Worm (Caenorhabditis elegans) whole organism, L2 larva: ENCODE results near the gene gpa-7.

Source experiments
- C34F6.9 ChIP-seq: fragments of 150-350 bp; optimal IDR thresholded peaks from 2 replicates; lab custom pipeline; 2014; ENCODE audit warnings: missing biosample characterization, missing genetic modification characterization
- F13H6.1 ChIP-seq: sonication (generic microtip); optimal IDR thresholded peaks from 2 replicates; lab custom pipeline; 2016; ENCODE audit warnings: missing genetic modification characterization, missing compliant biosample characterization
- R02D3.7 ChIP-seq: fragments of 150-350 bp; optimal IDR thresholded peaks from 2 replicates; lab custom pipeline; 2014; ENCODE audit warnings: missing biosample characterization, missing genetic modification characterization
- Y55F3AM.14 ChIP-seq: fragments of 200-800 bp; sonication (Bioruptor generic); optimal IDR thresholded peaks from 2 replicates; lab custom pipeline; 2018; ENCODE audit warnings: mild to moderate bottlenecking, missing genetic modification characterization, missing compliant biosample characterization
- alr-1 ChIP-seq: fragments of 150-350 bp; optimal IDR thresholded peaks from 2 replicates; lab custom pipeline; 2014; ENCODE audit warnings: missing biosample characterization, missing genetic modification characterization
- aly-2 ChIP-seq: fragments of 150-350 bp; optimal IDR thresholded peaks from 2 replicates; lab custom pipeline; 2014; ENCODE audit warnings: missing biosample characterization, missing genetic modification characterization
- ama-1 ChIP-seq: fragments of 150-350 bp; optimal IDR thresholded peaks from 2 replicates; lab custom pipeline; 2018; ENCODE audit warnings: inconsistent platforms
- blmp-1 ChIP-seq: sonication (generic microtip); optimal IDR thresholded peaks from 2 replicates; lab custom pipeline; 2017; ENCODE audit warnings: missing genetic modification characterization, mild to moderate bottlenecking, missing compliant biosample characterization, antibody characterized with exemption, moderate library complexity; ENCODE audit not compliant: insufficient read depth
- ceh-16 ChIP-seq: fragments of 150-350 bp; optimal IDR thresholded peaks from 2 replicates; lab custom pipeline; 2014; ENCODE audit warnings: missing biosample characterization, missing genetic modification characterization
- ceh-82 ChIP-seq: fragments of 150-350 bp; optimal IDR thresholded peaks from 2 replicates; lab custom pipeline; 2014; ENCODE audit warnings: missing biosample characterization, missing genetic modification characterization
- crh-2 ChIP-seq: sonication (generic microtip); optimal IDR thresholded peaks from 2 replicates; lab custom pipeline; 2017; ENCODE audit warnings: missing biosample characterization, missing genetic modification characterization
- dmd-4 ChIP-seq: sonication (generic microtip); optimal IDR thresholded peaks from 2 replicates; lab custom pipeline; 2017; ENCODE audit warnings: missing biosample characterization, missing genetic modification characterization
- egl-27 ChIP-seq: sonication (generic microtip); optimal IDR thresholded peaks from 3 replicates; lab custom pipeline; 2017; ENCODE audit warnings: missing biosample characterization, missing genetic modification reagents, missing genetic modification characterization
- elt-1 ChIP-seq: fragments of 150-350 bp; optimal IDR thresholded peaks from 2 replicates; lab custom pipeline; 2014; ENCODE audit warnings: missing biosample characterization, missing genetic modification characterization
- elt-3 ChIP-seq: sonication (generic microtip); optimal IDR thresholded peaks from 2 replicates; lab custom pipeline; 2017; ENCODE audit warnings: missing biosample characterization, missing genetic modification characterization
- fos-1 ChIP-seq: fragments of 150-350 bp; optimal IDR thresholded peaks from 2 replicates; lab custom pipeline; 2014; ENCODE audit warnings: missing biosample characterization, missing genetic modification characterization
- gmeb-1 ChIP-seq: fragments of 150-350 bp; optimal IDR thresholded peaks from 2 replicates; lab custom pipeline; 2014; ENCODE audit warnings: missing biosample characterization, missing genetic modification characterization
- lin-11 ChIP-seq: fragments of 150-350 bp; sonication (generic microtip); optimal IDR thresholded peaks from 2 replicates; lab custom pipeline; 2014; ENCODE audit warnings: missing biosample characterization, missing genetic modification characterization, inconsistent platforms, mixed read lengths
- lin-39 ChIP-seq: fragments of 150-350 bp; optimal IDR thresholded peaks from 2 replicates; lab custom pipeline; 2014; ENCODE audit warnings: missing biosample characterization, missing genetic modification reagents, missing genetic modification characterization
- lsy-2 ChIP-seq, 2 experiments: fragments of 150-350 bp in 1 of 2; sonication (generic microtip) in 1 of 2; optimal IDR thresholded peaks; 2 replicates each; lab custom pipeline; 2014 to 2017; ENCODE audit warnings: missing biosample characterization in 2 of 2, missing genetic modification characterization in 2 of 2
- mab-5 ChIP-seq: fragments of 150-350 bp; optimal IDR thresholded peaks from 2 replicates; lab custom pipeline; 2014; ENCODE audit warnings: missing biosample characterization, missing genetic modification characterization
- mbf-1 ChIP-seq: sonication (generic microtip); optimal IDR thresholded peaks from 2 replicates; lab custom pipeline; 2017; ENCODE audit warnings: missing biosample characterization, missing genetic modification characterization
- mdl-1 ChIP-seq, 2 experiments: fragments of 150-350 bp in 1 of 2; sonication (generic microtip) in 1 of 2; optimal IDR thresholded peaks; 2 replicates each; lab custom pipeline; 2017; ENCODE audit warnings: missing biosample characterization in 2 of 2, missing genetic modification characterization in 2 of 2
- nhr-10 ChIP-seq: sonication (generic microtip); optimal IDR thresholded peaks from 2 replicates; lab custom pipeline; 2017; ENCODE audit warnings: missing biosample characterization, missing genetic modification characterization
- nhr-129 ChIP-seq: fragments of 150-350 bp; optimal IDR thresholded peaks from 2 replicates; lab custom pipeline; 2014; ENCODE audit warnings: missing biosample characterization, missing genetic modification characterization
- nhr-21 ChIP-seq: fragments of 150-350 bp; optimal IDR thresholded peaks from 2 replicates; lab custom pipeline; 2014; ENCODE audit warnings: missing biosample characterization, missing genetic modification characterization
- nhr-23 ChIP-seq: fragments of 150-350 bp; optimal IDR thresholded peaks from 2 replicates; lab custom pipeline; 2014; ENCODE audit warnings: missing biosample characterization, missing genetic modification reagents, missing genetic modification characterization
- nhr-25 ChIP-seq: fragments of 150-350 bp; sonication (generic microtip); optimal IDR thresholded peaks from 3 replicates; lab custom pipeline; 2014; ENCODE audit warnings: missing biosample characterization, missing genetic modification characterization
- nhr-6 ChIP-seq: fragments of 150-350 bp; optimal IDR thresholded peaks from 2 replicates; lab custom pipeline; 2014; ENCODE audit warnings: missing biosample characterization, missing genetic modification characterization
- peb-1 ChIP-seq: fragments of 150-350 bp; optimal IDR thresholded peaks from 2 replicates; lab custom pipeline; 2014; ENCODE audit warnings: missing biosample characterization, missing genetic modification characterization
- sem-4 ChIP-seq: fragments of 150-350 bp; optimal IDR thresholded peaks from 2 replicates; lab custom pipeline; 2014; ENCODE audit warnings: missing biosample characterization, missing genetic modification reagents, missing genetic modification characterization
- sma-3 ChIP-seq: sonication (generic microtip); optimal IDR thresholded peaks from 2 replicates; lab custom pipeline; 2016; ENCODE audit warnings: missing genetic modification reagents, missing genetic modification characterization, missing compliant biosample characterization
- sma-9 ChIP-seq, 2 experiments: fragments of 150-350 bp in 1 of 2; sonication (generic microtip) in 1 of 2; optimal IDR thresholded peaks; 2 replicates each; lab custom pipeline; 2014 to 2016; ENCODE audit warnings: missing genetic modification characterization in 2 of 2, mild to moderate bottlenecking in 1 of 2, missing biosample characterization in 1 of 2, missing compliant biosample characterization in 1 of 2, missing genetic modification reagents in 1 of 2, moderate library complexity in 1 of 2
- unc-55 ChIP-seq: fragments of 150-350 bp; sonication (generic microtip); optimal IDR thresholded peaks from 3 replicates; lab custom pipeline; 2014; ENCODE audit warnings: missing biosample characterization, missing genetic modification reagents, missing genetic modification characterization
- zag-1 ChIP-seq: fragments of 150-350 bp; optimal IDR thresholded peaks from 2 replicates; lab custom pipeline; 2014; ENCODE audit warnings: missing biosample characterization, missing genetic modification characterization
- ztf-1 ChIP-seq: fragments of 200-800 bp; sonication (Bioruptor generic); conservative IDR thresholded peaks from 2 replicates; pipeline ENCODE4 v1.3.6; 2022; ENCODE audit warnings: missing genetic modification characterization, missing compliant biosample characterization

The gpa-7 gene

DNA sequence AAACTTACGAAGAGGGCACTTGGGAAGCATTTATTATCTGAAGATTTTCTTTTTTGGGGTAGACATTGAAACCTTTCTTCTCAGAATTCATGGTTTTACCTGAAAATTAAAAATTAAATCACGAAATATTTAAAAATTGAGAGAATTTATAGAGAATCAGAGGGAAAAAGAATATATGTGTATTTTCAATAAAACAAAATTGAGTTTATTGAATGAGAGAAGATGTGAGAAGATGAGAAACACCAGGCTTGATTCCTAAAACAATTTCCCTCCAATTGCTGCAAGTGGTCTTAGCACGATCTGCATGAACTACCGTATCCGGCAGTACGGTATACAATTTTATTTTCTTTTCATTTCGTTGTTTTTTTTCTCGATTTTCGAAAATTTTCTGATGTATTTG lies 46.7 kb upstream of the gpa-7 start, which contains the start of gene R11A8.1:
R11A8.1 (minus strand) TSS at position 101 of the 400 bp plus-strand sequence.
- TF ChIP-seq egl-27 (no peak), alr-1 (tag; lab: Kevin White, UChicago) (no peak), elt-3 (tag; lab: Kevin White, UChicago) (no peak), mbf-1 (tag; lab: Kevin White, UChicago) (no peak), lsy-2 (tag; optimal IDR thresholded peaks at IDR 0.05; lab: Kevin White, UChicago) (no peak), dmd-4 (tag; lab: Kevin White, UChicago) (no peak), nhr-6 (tag; lab: Kevin White, UChicago) (no peak), mab-5 (no peak), nhr-129 (tag; lab: Kevin White, UChicago) (no peak), elt-1 (tag; lab: Kevin White, UChicago) (no peak), ama-1 (lab: Kevin White, UChicago) (no peak), zag-1 (tag; lab: Kevin White, UChicago) (no peak), ceh-82 (tag; lab: Kevin White, UChicago) (no peak), mdl-1 (tag; optimal IDR thresholded peaks at IDR 0.05; lab: Kevin White, UChicago) (no peak), nhr-21 (tag; lab: Kevin White, UChicago) (no peak), aly-2 (tag; lab: Kevin White, UChicago) (no peak), nhr-23 (tag; lab: Kevin White, UChicago) (no peak), F13H6.1 (tag; lab: Kevin White, UChicago) (no peak), sem-4 (tag; lab: Kevin White, UChicago) (no peak), lin-11 (tag; lab: Kevin White, UChicago) (no peak)

DNA sequence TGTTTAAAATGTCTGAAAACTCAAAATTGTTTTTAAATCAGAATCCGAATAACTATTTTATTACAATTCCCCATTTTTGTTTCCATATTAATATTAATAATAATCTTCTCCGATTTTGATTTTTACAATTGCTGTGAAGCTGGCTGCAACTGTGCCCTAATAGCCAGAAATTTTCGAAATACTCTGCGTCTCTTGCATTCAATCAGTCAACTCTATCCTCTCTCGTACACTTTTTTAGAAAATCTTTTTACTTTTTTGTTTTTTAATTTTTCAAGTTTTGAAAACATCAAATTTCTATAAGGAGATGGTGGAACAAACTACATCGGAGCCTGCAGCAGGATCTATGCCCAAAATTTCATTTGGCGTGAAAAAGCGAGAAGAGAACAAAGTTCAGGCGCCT lies 46.0 kb upstream of the gpa-7 start, which contains the start of gene gkow-1:
gkow-1 (plus strand) TSS at position 301 of the 400 bp plus-strand sequence.
- TF ChIP-seq sma-3 (GFP tag; lab: Kevin White, UChicago) = no peak
- no peak for TF ChIP-seq peb-1
- no peak for TF ChIP-seq elt-1 (tag; lab: Kevin White, UChicago)
- peak; percentile 33 for TF ChIP-seq C34F6.9
- TF ChIP-seq lin-39 (tag; lab: Kevin White, UChicago) = no peak
- TF ChIP-seq mdl-1 (tag; optimal IDR thresholded peaks at IDR 0.05; lab: Kevin White, UChicago) = no peak
- TF ChIP-seq fos-1 (tag; lab: Kevin White, UChicago) = no peak
- TF ChIP-seq unc-55 = peak; percentile 39
- peak; percentile 7 for TF ChIP-seq crh-2 (tag; lab: Kevin White, UChicago)
- TF ChIP-seq aly-2 (tag; lab: Kevin White, UChicago) = no peak
- TF ChIP-seq egl-27 = no peak
- TF ChIP-seq R02D3.7 (tag; lab: Kevin White, UChicago) = no peak
- no peak for TF ChIP-seq mbf-1 (tag; lab: Kevin White, UChicago)
- no peak for TF ChIP-seq nhr-6 (tag; lab: Kevin White, UChicago)
- no peak for TF ChIP-seq ceh-82 (tag; lab: Kevin White, UChicago)
- TF ChIP-seq gmeb-1 = no peak

DNA sequence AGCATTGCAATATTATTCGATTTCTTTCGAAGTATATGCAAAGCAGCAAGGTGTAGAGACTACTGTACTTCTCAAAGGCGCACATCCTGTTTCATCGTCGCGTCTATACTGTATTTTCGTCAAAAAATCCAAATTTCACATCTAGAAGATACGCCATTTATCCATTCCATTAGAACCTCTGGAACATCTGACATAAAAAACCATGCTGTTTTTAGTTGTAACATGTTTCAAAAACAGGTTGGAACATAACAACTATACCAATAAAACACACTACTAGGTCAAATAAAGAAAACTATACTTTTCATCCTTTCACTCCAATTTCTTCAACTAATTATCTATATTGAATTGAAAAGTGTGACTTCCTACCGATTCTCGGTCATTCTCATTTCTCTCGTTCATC lies 43.5 kb upstream of the gpa-7 start, which contains the start of gene ugt-59:
ugt-59 (plus strand) TSS at position 301 of the 400 bp plus-strand sequence.
- no peak for TF ChIP-seq nhr-6 (tag; lab: Kevin White, UChicago)
- no peak for TF ChIP-seq nhr-10 (tag; lab: Kevin White, UChicago)
- TF ChIP-seq dmd-4 (tag; lab: Kevin White, UChicago) = no peak

DNA sequence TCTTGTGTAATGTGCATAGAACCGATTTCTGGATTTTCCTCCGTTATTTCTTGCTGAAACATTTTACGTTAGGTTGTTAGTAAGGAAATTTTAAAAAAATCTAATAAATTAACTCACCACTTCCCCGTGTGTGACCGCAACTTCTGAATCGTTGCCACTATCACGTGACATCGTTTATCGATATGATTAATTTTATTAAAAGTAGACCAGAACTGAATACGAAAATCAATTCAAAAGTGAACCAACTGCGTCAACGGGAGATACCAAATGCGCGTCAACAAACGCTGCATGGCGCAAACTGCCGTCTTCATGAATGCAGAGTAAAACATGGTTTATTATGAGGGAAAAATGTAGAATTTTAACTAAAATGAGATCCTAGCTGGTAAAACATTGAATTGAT lies 37.8 kb upstream of the gpa-7 start, which contains the start of gene sir-2.1:
sir-2.1 (minus strand) TSS at position 212 of the 400 bp plus-strand sequence.
- TF ChIP-seq nhr-25 (tag; lab: Kevin White, UChicago) (peak; percentile 29), crh-2 (tag; lab: Kevin White, UChicago) (peak; percentile 83), sma-9 (GFP tag; optimal IDR thresholded peaks at IDR 0.05; lab: Kevin White, UChicago) (peak; percentile 53), sma-9 (tag; optimal IDR thresholded peaks at IDR 0.05; lab: Kevin White, UChicago) (no peak), Y55F3AM.14 (GFP tag; lab: Kevin White, UChicago) (no peak), lsy-2 (tag; optimal IDR thresholded peaks at IDR 0.05; lab: Kevin White, UChicago) (peak in 1 of 2 experiments; percentile 69), ztf-1 (GFP tag; lab: Robert Waterston, UW) (no peak), gmeb-1 (peak; percentile 67), alr-1 (tag; lab: Kevin White, UChicago) (no peak), F13H6.1 (tag; lab: Kevin White, UChicago) (peak; percentile 40), nhr-10 (tag; lab: Kevin White, UChicago) (no peak), sma-3 (GFP tag; lab: Kevin White, UChicago) (peak; percentile 49), C34F6.9 (peak; percentile 64), nhr-129 (tag; lab: Kevin White, UChicago) (peak; percentile 54), ceh-16 (tag; lab: Kevin White, UChicago) (no peak), nhr-6 (tag; lab: Kevin White, UChicago) (no peak), unc-55 (peak; percentile 54), blmp-1 (tag; lab: Kevin White, UChicago) (no peak)
- TF ChIP-seq, all 48 proteins: peak for 10
